Fruit fly (Drosophila melanogaster): ENCODE data around the gene p38c.

Gene p38c

dm6 chr3R:24101437-24101836 is 48.6 kb downstream of the p38c start:
- TF ChIP-seq CG32006 (GFP tag; optimal IDR thresholded peaks at IDR 0.05) = no peak
- no peak for TF ChIP-seq CG7368 (GFP tag; optimal IDR thresholded peaks at IDR 0.05)

DNA sequence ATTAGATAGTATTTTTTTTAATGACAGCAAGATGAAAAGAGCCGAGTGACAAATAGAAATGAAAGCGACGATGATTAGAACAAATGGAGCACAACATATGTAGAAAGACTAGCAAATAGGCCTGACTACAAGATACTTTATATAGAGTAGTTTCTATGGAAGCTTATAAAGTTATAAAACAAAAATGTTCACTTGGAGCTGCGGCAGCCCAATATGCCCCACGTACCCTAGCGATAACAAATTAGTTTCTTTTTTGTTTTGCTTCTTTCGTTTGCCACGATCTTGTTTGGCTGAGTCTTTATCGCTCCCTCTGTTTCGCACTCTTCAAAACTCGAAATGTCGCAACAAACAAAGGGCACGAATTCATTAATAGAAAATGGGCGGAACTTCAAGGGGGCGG is 49.3 kb downstream of the p38c start:
- TF ChIP-seq CG8119 (GFP tag; IDR thresholded peaks at IDR 0.05) (0 out of 3 replicates have a peak, but pooled peaks have one; percentile 17), Hr4 (GFP tag; optimal IDR thresholded peaks at IDR 0.05) (peak; percentile 26), CG32006 (GFP tag; optimal IDR thresholded peaks at IDR 0.05) (peak; percentile 17), eg (GFP tag; IDR thresholded peaks at IDR 0.05) (0 out of 3 replicates have a peak, but pooled peaks have one; percentile 15), CG6163 (GFP tag; IDR thresholded peaks at IDR 0.05) (no peak), CG9139 (GFP tag; optimal IDR thresholded peaks at IDR 0.05) (no peak), pdm3 (GFP tag; optimal IDR thresholded peaks at IDR 0.05) (peak; percentile 5)

dm6 chr3R:24099039-24100026 is 50.7 kb downstream of the p38c start:
- peak; percentile 67 for TF ChIP-seq Lpt (GFP tag; optimal IDR thresholded peaks at IDR 0.05)
- TF ChIP-seq CG3032 (tag; optimal IDR thresholded peaks at IDR 0.05) = peak; percentile 45
- peak; percentile 57; the same call in 1 of the 2 replicates for TF ChIP-seq CG11294 (GFP tag; IDR thresholded peaks at IDR 0.05)
- TF ChIP-seq fd59A (GFP tag; optimal IDR thresholded peaks at IDR 0.05) = peak; percentile 17
- peak; percentile 74 for TF ChIP-seq Met (GFP tag; optimal IDR thresholded peaks at IDR 0.05)
- peak; percentile 18 for TF ChIP-seq CG6808 (GFP tag; optimal IDR thresholded peaks at IDR 0.05)
- peak; percentile 80 for TF ChIP-seq topi (GFP tag; optimal IDR thresholded peaks at IDR 0.05)
- TF ChIP-seq CG3919 (GFP tag; optimal IDR thresholded peaks at IDR 0.05) = peak; percentile 72
- no peak for TF ChIP-seq CG16779 (tag; optimal IDR thresholded peaks at IDR 0.05)
- TF ChIP-seq Sox102F (GFP tag; optimal IDR thresholded peaks at IDR 0.05) = peak; percentile 58
- TF ChIP-seq Ets21C (GFP tag; optimal IDR thresholded peaks at IDR 0.05) = peak; percentile 60
- peak; percentile 86 for TF ChIP-seq svp (GFP tag)
- no peak for TF ChIP-seq Eip93F (GFP tag; optimal IDR thresholded peaks at IDR 0.05)
- TF ChIP-seq Hr39 (GFP tag; optimal IDR thresholded peaks at IDR 0.05) = peak; percentile 87
- TF ChIP-seq salr (GFP tag; optimal IDR thresholded peaks at IDR 0.05) = peak; percentile 33 to 66
- TF ChIP-seq pdm3 (GFP tag; optimal IDR thresholded peaks at IDR 0.05) = peak; percentile 76
- TF ChIP-seq Sox15 (GFP tag; optimal IDR thresholded peaks at IDR 0.05) = peak; percentile 32
- TF ChIP-seq esn (GFP tag; optimal IDR thresholded peaks at IDR 0.05) = peak; percentile 76
- TF ChIP-seq CG11902 (GFP tag; optimal IDR thresholded peaks at IDR 0.05) = peak; percentile 41
- TF ChIP-seq lz (GFP tag; optimal IDR thresholded peaks at IDR 0.05) = peak; percentile 67
- no peak for TF ChIP-seq Smox (GFP tag; optimal IDR thresholded peaks at IDR 0.05)
- TF ChIP-seq acj6 (GFP tag; optimal IDR thresholded peaks at IDR 0.05) = peak; percentile 75
- TF ChIP-seq CG6792 (GFP tag; optimal IDR thresholded peaks at IDR 0.05) = peak; percentile 41
- TF ChIP-seq Eip75B (GFP tag; optimal IDR thresholded peaks at IDR 0.05) = peak; percentile 52
- peak; percentile 88 for TF ChIP-seq Eip78C (GFP tag)
- peak; percentile 68 for TF ChIP-seq net (GFP tag; optimal IDR thresholded peaks at IDR 0.05)
- no peak for TF ChIP-seq CG6854 (GFP tag; optimal IDR thresholded peaks at IDR 0.05)
- peak; percentile 74 for TF ChIP-seq achi (GFP tag; optimal IDR thresholded peaks at IDR 0.05)
- peak; percentile 31 for TF ChIP-seq CG11762 (GFP tag; optimal IDR thresholded peaks at IDR 0.05; ENCODE audit: insufficient read depth)
- peak; percentile 39 for TF ChIP-seq CG8632 (GFP tag; optimal IDR thresholded peaks at IDR 0.05)
- TF ChIP-seq Hr4 (GFP tag; optimal IDR thresholded peaks at IDR 0.05) = peak; percentile 68
- peak; percentile 74 for TF ChIP-seq Gug (GFP tag; IDR thresholded peaks at IDR 0.05)
- TF ChIP-seq Ets96B (tag; optimal IDR thresholded peaks at IDR 0.05) = peak; percentile 65
- peak; percentile 72 for TF ChIP-seq CG32006 (GFP tag; optimal IDR thresholded peaks at IDR 0.05)
- peak; percentile 43 for TF ChIP-seq CG6276 (GFP tag; optimal IDR thresholded peaks at IDR 0.05)
- peak; percentile 17 for TF ChIP-seq fkh (GFP tag; optimal IDR thresholded peaks at IDR 0.05)
- TF ChIP-seq ss (GFP tag; optimal IDR thresholded peaks at IDR 0.05) = peak in 1 of 2 experiments; percentile 21
- peak; percentile 75 for TF ChIP-seq cyc (GFP tag; optimal IDR thresholded peaks at IDR 0.05)
- peak; percentile 77 for TF ChIP-seq CG8119 (GFP tag; IDR thresholded peaks at IDR 0.05)
- peak; percentile 89 for TF ChIP-seq CG6163 (GFP tag; IDR thresholded peaks at IDR 0.05)
- no peak for TF ChIP-seq CG1621 (tag; optimal IDR thresholded peaks at IDR 0.05)
- peak; percentile 72 for TF ChIP-seq CG7368 (GFP tag; optimal IDR thresholded peaks at IDR 0.05)
